Worm (Caenorhabditis elegans): ENCODE data around the gene spd-3.

DNA sequence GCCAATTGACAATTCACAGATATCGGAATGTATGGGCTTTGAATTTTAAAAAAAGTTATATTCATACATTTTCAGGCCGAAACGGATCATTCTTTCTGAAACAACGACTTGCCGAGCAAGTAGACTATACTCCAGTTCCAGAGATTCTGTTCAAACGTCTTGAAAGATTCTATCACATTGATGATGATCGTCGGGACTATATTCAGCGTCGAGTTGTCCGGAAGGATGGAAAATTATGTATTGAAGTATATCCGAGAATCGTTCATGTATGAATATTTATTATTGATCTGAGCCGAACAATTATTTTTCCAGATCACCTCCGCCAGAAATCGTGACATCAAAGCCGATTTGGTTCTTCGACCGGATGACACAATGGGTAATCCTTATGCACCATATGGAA is 4.9 kb upstream of the spd-3 start:
- no peak for TF ChIP-seq dao-5 (tag; optimal IDR thresholded peaks at IDR 0.05)
- no peak for TF ChIP-seq W03F9.2 (tag; optimal IDR thresholded peaks at IDR 0.05)

All from whole organism, L4/young adult.